Fruit fly (Drosophila melanogaster) Kc167 (cell line): ENCODE data around the gene dmrt11E.

Source experiments
- Sin3A ChIP-seq: fragments of >200 bp; optimal IDR thresholded peaks from 2 replicates; lab custom pipeline; 2018; ENCODE audit warnings: missing external identifiers
- h ChIP-seq: fragments of >200 bp; optimal IDR thresholded peaks from 3 replicates; lab custom pipeline; 2018; ENCODE audit warnings: missing external identifiers
- psq ChIP-seq: fragments of >200 bp; optimal IDR thresholded peaks from 2 replicates; lab custom pipeline; 2017; ENCODE audit warnings: missing external identifiers
- ttk ChIP-seq: sonication (Bioruptor generic); optimal IDR thresholded peaks from 2 replicates; lab custom pipeline; 2017; ENCODE audit warnings: missing external identifiers

DNA sequence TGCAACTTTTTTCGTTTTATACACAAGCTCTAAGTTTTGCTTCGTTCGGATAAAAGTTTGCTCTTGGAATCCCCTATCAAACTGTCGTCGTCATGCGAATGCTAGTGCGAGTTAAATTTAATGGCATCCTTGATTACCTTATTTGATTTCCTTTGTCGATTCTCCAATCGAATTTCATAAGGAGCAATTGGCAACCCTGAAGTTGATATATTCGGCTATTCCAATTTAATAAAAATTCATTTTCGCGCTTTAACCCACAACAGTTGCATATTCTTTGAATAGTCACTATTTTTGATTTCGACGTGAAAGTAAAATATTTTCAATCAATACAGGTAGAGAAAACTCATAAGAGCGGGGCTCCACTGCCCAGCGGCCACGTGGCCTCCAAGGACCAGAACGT is 34.8 kb downstream of the dmrt11E start, which contains the start of gene CG12725:
- no peak for TF ChIP-seq h (lab: Kevin White, UChicago)
- TF ChIP-seq ttk: no peak
- no peak for TF ChIP-seq psq (lab: Kevin White, UChicago)
- no peak for TF ChIP-seq Sin3A (lab: Kevin White, UChicago)
